Fruit fly (Drosophila melanogaster) whole organism, embryonic: ENCODE measurements around the gene Ccp84Ac.

Experiments
- ATbp ChIP-seq: fragments of 200-800 bp; sonication (Bioruptor generic); optimal IDR thresholded peaks from 2 replicates; lab custom pipeline; 2017; ENCODE audit warnings: missing biosample characterization, mild to moderate bottlenecking, missing genetic modification characterization, missing genetic modification reagents
- Blimp-1 ChIP-seq: fragments of 200-800 bp; sonication (Bioruptor generic); optimal IDR thresholded peaks from 3 replicates; lab custom pipeline; 2018; ENCODE audit warnings: missing biosample characterization, missing genetic modification characterization, mild to moderate bottlenecking, moderate library complexity, missing genetic modification reagents
- CG11085 ChIP-seq: fragments of 200-800 bp; sonication (Bioruptor generic); IDR thresholded peaks from 2 replicates; pipeline ENCODE4 v1.3.6; 2022; ENCODE audit warnings: missing biosample characterization, missing genetic modification characterization
- CG11504 ChIP-seq: fragments of 200-800 bp; sonication (Bioruptor generic); optimal IDR thresholded peaks from 3 replicates; lab custom pipeline; 2019; ENCODE audit warnings: missing biosample characterization, mild to moderate bottlenecking, missing genetic modification characterization, moderate library complexity
- CG12942 ChIP-seq: fragments of 200-800 bp; sonication (Bioruptor generic); optimal IDR thresholded peaks from 3 replicates; lab custom pipeline; 2016; ENCODE audit warnings: missing biosample characterization, missing genetic modification characterization
- CG31388 ChIP-seq: fragments of 200-800 bp; sonication (Bioruptor generic); optimal IDR thresholded peaks from 2 replicates; lab custom pipeline; 2016; ENCODE audit warnings: missing biosample characterization, missing genetic modification characterization
- CG7928 ChIP-seq: fragments of 200-800 bp; sonication (Bioruptor generic); optimal IDR thresholded peaks from 2 replicates; lab custom pipeline; 2017; ENCODE audit warnings: missing biosample characterization, mild to moderate bottlenecking, missing genetic modification characterization
- CG7987 ChIP-seq: fragments of 200-800 bp; sonication (Bioruptor generic); optimal IDR thresholded peaks from 2 replicates; lab custom pipeline; 2018; ENCODE audit warnings: missing biosample characterization, mild to moderate bottlenecking, missing genetic modification characterization, moderate library complexity
- CG8388 ChIP-seq: fragments of 200-800 bp; sonication (Bioruptor generic); optimal IDR thresholded peaks from 2 replicates; lab custom pipeline; 2019; ENCODE audit warnings: missing biosample characterization, mild to moderate bottlenecking, missing genetic modification characterization, moderate library complexity
- CG9797 ChIP-seq: fragments of 200-800 bp; sonication (Bioruptor generic); optimal IDR thresholded peaks from 3 replicates; lab custom pipeline; 2018; ENCODE audit warnings: missing biosample characterization, mild to moderate bottlenecking, missing genetic modification characterization
- CTCF ChIP-seq: fragments of 200-800 bp; sonication (Bioruptor generic); optimal IDR thresholded peaks from 2 replicates; lab custom pipeline; 2017; ENCODE audit warnings: missing biosample characterization, mild to moderate bottlenecking, missing genetic modification characterization, moderate library complexity
- Chrac-16 ChIP-seq: fragments of 200-800 bp; sonication (Bioruptor generic); optimal IDR thresholded peaks from 3 replicates; lab custom pipeline; 2016; ENCODE audit warnings: missing biosample characterization, missing genetic modification characterization
- CrebB ChIP-seq: fragments of 200-800 bp; sonication (Bioruptor generic); optimal IDR thresholded peaks from 3 replicates; lab custom pipeline; 2018; ENCODE audit warnings: missing biosample characterization, mild to moderate bottlenecking, missing genetic modification characterization
- D19A ChIP-seq: fragments of 200-800 bp; optimal IDR thresholded peaks from 3 replicates; lab custom pipeline; 2019; ENCODE audit warnings: missing biosample characterization, mild to moderate bottlenecking, missing genetic modification characterization, moderate library complexity
- Dref ChIP-seq: fragments of 200-800 bp; sonication (Bioruptor generic); IDR thresholded peaks from 2 replicates; pipeline ENCODE4 v1.3.6; 2022; ENCODE audit warnings: missing biosample characterization, missing genetic modification characterization
- GATAe ChIP-seq: fragments of 200-800 bp; sonication (Bioruptor generic); conservative IDR thresholded peaks from 2 replicates; pipeline ENCODE4 v1.3.6; 2022; ENCODE audit warnings: missing biosample characterization, missing genetic modification characterization
- Hmx ChIP-seq: fragments of 200-800 bp; sonication (Bioruptor generic); optimal IDR thresholded peaks from 2 replicates; lab custom pipeline; 2016; ENCODE audit warnings: missing biosample characterization, missing genetic modification characterization
- Hr51 ChIP-seq, 2 experiments: fragments of 200-800 bp; sonication (Bioruptor generic); optimal IDR thresholded peaks; 2 replicates in 1 of 2; 3 replicates in 1 of 2; lab custom pipeline; 2016 to 2018; ENCODE audit warnings: missing biosample characterization in 2 of 2, missing genetic modification characterization in 2 of 2, mild to moderate bottlenecking in 1 of 2, moderate library complexity in 1 of 2
- Kr ChIP-seq: fragments of 200-800 bp; sonication (Bioruptor generic); optimal IDR thresholded peaks from 2 replicates; lab custom pipeline; 2017; ENCODE audit warnings: missing biosample characterization, mild to moderate bottlenecking, missing genetic modification characterization
- Lhr ChIP-seq: fragments of 200-800 bp; sonication (Bioruptor generic); optimal IDR thresholded peaks from 3 replicates; lab custom pipeline; 2017; ENCODE audit warnings: mild to moderate bottlenecking, missing biosample characterization, missing genetic modification reagents, missing genetic modification characterization
- Med ChIP-seq: fragments of 200-800 bp; sonication (Bioruptor generic); peaks from one replicate; lab custom pipeline; 2016; ENCODE audit warnings: missing biosample characterization, missing genetic modification characterization, mild to moderate bottlenecking, inconsistent platforms, moderate library complexity
- Mrtf ChIP-seq: fragments of 200-800 bp; sonication (Bioruptor generic); IDR thresholded peaks from 3 replicates; pipeline ENCODE4 v1.3.6; 2022; ENCODE audit warnings: missing biosample characterization, missing genetic modification characterization
- Myb ChIP-seq: fragments of 200-800 bp; sonication (Bioruptor generic); optimal IDR thresholded peaks from 2 replicates; lab custom pipeline; 2016; ENCODE audit warnings: missing biosample characterization, missing genetic modification characterization
- NC2α ChIP-seq: fragments of 200-800 bp; sonication (Bioruptor generic); optimal IDR thresholded peaks from 2 replicates; lab custom pipeline; 2016; ENCODE audit warnings: missing biosample characterization, missing genetic modification characterization
- Xbp1 ChIP-seq: fragments of 200-800 bp; sonication (Bioruptor generic); optimal IDR thresholded peaks from 3 replicates; lab custom pipeline; 2016; ENCODE audit warnings: missing biosample characterization, mild to moderate bottlenecking, missing genetic modification characterization
- YL-1 ChIP-seq: fragments of 200-800 bp; sonication (Bioruptor generic); optimal IDR thresholded peaks from 3 replicates; lab custom pipeline; 2017; ENCODE audit warnings: missing biosample characterization, mild to moderate bottlenecking, missing genetic modification characterization
- abd-A ChIP-seq: fragments of 200-800 bp; sonication (Bioruptor generic); optimal IDR thresholded peaks from 3 replicates; lab custom pipeline; 2019; ENCODE audit warnings: missing biosample characterization, mild to moderate bottlenecking, missing genetic modification characterization, moderate library complexity
- ash1 ChIP-seq: fragments of 200-800 bp; sonication (Bioruptor generic); optimal IDR thresholded peaks from 2 replicates; lab custom pipeline; 2018; ENCODE audit warnings: missing biosample characterization, mild to moderate bottlenecking, missing genetic modification characterization
- ci ChIP-seq: fragments of 200-800 bp; sonication (Bioruptor generic); IDR thresholded peaks from 3 replicates; pipeline ENCODE4 v1.3.6; 2022; ENCODE audit warnings: missing biosample characterization, missing genetic modification characterization
- corto ChIP-seq: fragments of 200-800 bp; sonication (Bioruptor generic); optimal IDR thresholded peaks from 2 replicates; lab custom pipeline; 2016; ENCODE audit warnings: missing biosample characterization, mild to moderate bottlenecking, missing genetic modification characterization, moderate library complexity
- crc ChIP-seq: fragments of 200-800 bp; sonication (Bioruptor generic); optimal IDR thresholded peaks from 2 replicates; lab custom pipeline; 2016; ENCODE audit warnings: missing biosample characterization, missing genetic modification characterization
- crp ChIP-seq, 2 experiments: fragments of 200-800 bp; sonication (Bioruptor generic); optimal IDR thresholded peaks; 2 replicates in 1 of 2; 3 replicates in 1 of 2; lab custom pipeline; 2017; ENCODE audit warnings: missing biosample characterization in 2 of 2, missing genetic modification characterization in 2 of 2, mild to moderate bottlenecking in 1 of 2, moderate library complexity in 1 of 2
- dimm ChIP-seq: fragments of 200-800 bp; sonication (Bioruptor generic); IDR thresholded peaks from 2 replicates; pipeline ENCODE4 v1.3.6; 2022; ENCODE audit warnings: missing biosample characterization, missing genetic modification characterization
- emc ChIP-seq: fragments of 200-800 bp; sonication (Bioruptor generic); optimal IDR thresholded peaks from 2 replicates; lab custom pipeline; 2016; ENCODE audit warnings: missing biosample characterization, missing genetic modification characterization
- fd102C ChIP-seq: fragments of 200-800 bp; sonication (Bioruptor generic); optimal IDR thresholded peaks from 2 replicates; lab custom pipeline; 2018; ENCODE audit warnings: missing biosample characterization, mild to moderate bottlenecking, missing genetic modification characterization, moderate library complexity
- hb ChIP-seq: fragments of 200-800 bp; sonication (Bioruptor generic); IDR thresholded peaks from 3 replicates; pipeline ENCODE4 v1.3.6; 2022; ENCODE audit warnings: missing biosample characterization, missing genetic modification characterization; ENCODE audit not compliant: partially characterized antibody
- hkb ChIP-seq, 2 experiments: fragments of 200-800 bp in 1 of 2; fragments of >200 bp in 1 of 2; sonication (Bioruptor generic) in 1 of 2; IDR thresholded peaks in 1 of 2; optimal IDR thresholded peaks in 1 of 2; 2 replicates each; pipeline versions ENCODE4 v1.3.6 to Lab custom; 2017 to 2022; ENCODE audit warnings: missing biosample characterization in 1 of 2, missing genetic modification characterization in 1 of 2
- inv ChIP-seq: fragments of 200-800 bp; sonication (Bioruptor generic); IDR thresholded peaks from 2 replicates; pipeline ENCODE4 v1.3.6; 2022; ENCODE audit warnings: missing biosample characterization, missing genetic modification characterization; ENCODE audit not compliant: partially characterized antibody
- klu ChIP-seq: fragments of 200-800 bp; sonication (Bioruptor generic); IDR thresholded peaks from 2 replicates; pipeline ENCODE4 v1.3.6; 2022; ENCODE audit warnings: missing biosample characterization, missing genetic modification characterization
- lbe ChIP-seq: fragments of 200-800 bp; sonication (Bioruptor generic); optimal IDR thresholded peaks from 2 replicates; lab custom pipeline; 2016; ENCODE audit warnings: missing biosample characterization, mild to moderate bottlenecking, missing genetic modification characterization
- lov ChIP-seq, 2 experiments: fragments of 200-800 bp in 1 of 2; fragments of >200 bp in 1 of 2; sonication (Bioruptor generic) in 1 of 2; IDR thresholded peaks in 1 of 2; optimal IDR thresholded peaks in 1 of 2; 2 replicates in 1 of 2; 3 replicates in 1 of 2; pipeline versions ENCODE4 v1.3.6 to Lab custom; 2017 to 2022; ENCODE audit warnings: missing biosample characterization in 1 of 2, missing genetic modification characterization in 1 of 2
- maf-S ChIP-seq: fragments of 200-800 bp; sonication (Bioruptor generic); optimal IDR thresholded peaks from 2 replicates; lab custom pipeline; 2016; ENCODE audit warnings: missing biosample characterization, missing genetic modification characterization
- mam ChIP-seq: fragments of 200-800 bp; sonication (Bioruptor generic); optimal IDR thresholded peaks from 3 replicates; lab custom pipeline; 2016; ENCODE audit warnings: missing biosample characterization, missing genetic modification characterization
- pita ChIP-seq: fragments of 200-800 bp; sonication (Bioruptor generic); optimal IDR thresholded peaks from 2 replicates; lab custom pipeline; 2017; ENCODE audit warnings: missing biosample characterization, mild to moderate bottlenecking, missing genetic modification characterization
- pros ChIP-seq: fragments of 200-800 bp; sonication (Bioruptor generic); optimal IDR thresholded peaks from 3 replicates; lab custom pipeline; 2019; ENCODE audit warnings: missing biosample characterization, mild to moderate bottlenecking, missing genetic modification characterization, moderate library complexity
- sc ChIP-seq, 3 experiments: fragments of >200 bp in 2 of 3; fragments of 200-800 bp in 1 of 3; sonication (Bioruptor generic) in 1 of 3; optimal IDR thresholded peaks; 2 replicates in 2 of 3; 3 replicates in 1 of 3; lab custom pipeline; 2017; ENCODE audit warnings: mild to moderate bottlenecking in 1 of 3, missing biosample characterization in 1 of 3, missing genetic modification characterization in 1 of 3, missing genetic modification reagents in 1 of 3
- schlank ChIP-seq: fragments of 200-800 bp; sonication (Bioruptor generic); optimal IDR thresholded peaks from 2 replicates; lab custom pipeline; 2018; ENCODE audit warnings: missing biosample characterization, mild to moderate bottlenecking, missing genetic modification characterization
- sr ChIP-seq: fragments of 200-800 bp; sonication (Bioruptor generic); IDR thresholded peaks from 3 replicates; pipeline ENCODE4 v1.3.6; 2022; ENCODE audit warnings: missing biosample characterization, missing genetic modification characterization
- zfh2 ChIP-seq: fragments of 200-800 bp; sonication (Bioruptor generic); optimal IDR thresholded peaks from 2 replicates; lab custom pipeline; 2016; ENCODE audit warnings: missing biosample characterization, missing genetic modification characterization

The Ccp84Ac gene

dm6 chr3R:6646740-6647139 is 49.3 kb downstream of the Ccp84Ac start, which contains the start of gene Taf1 (continued):
- TF ChIP-seq pita (peak; percentile 85), mam (GFP tag; lab: Kevin White, UChicago) (no peak), fd102C (GFP tag; lab: Kevin White, UChicago) (no peak), CrebB (no peak), inv (peak; percentile 18; the same call in 1 of the 2 replicates), pros (no peak), lov (optimal IDR thresholded peaks at IDR 0.05; lab: Kevin White, UChicago) (no peak), lov (GFP tag; IDR thresholded peaks at IDR 0.05; lab: Robert Waterston, UW) (no peak), Kr (GFP tag; lab: Kevin White, UChicago) (no peak), crp (GFP tag; optimal IDR thresholded peaks at IDR 0.05; lab: Kevin White, UChicago) (peak in 1 of 2 experiments; percentile 21), Hr51 (GFP tag; optimal IDR thresholded peaks at IDR 0.05; lab: Kevin White, UChicago) (no peak), Xbp1 (GFP tag; lab: Kevin White, UChicago) (peak; percentile 19), CG11504 (no peak), CG11085 (GFP tag; lab: Robert Waterston, UW) (no peak), D19A (tag; lab: Kevin White, UChicago) (no peak), ash1 (GFP tag; lab: Kevin White, UChicago) (no peak), Dref (peak; percentile 40; the same call in 1 of the 2 replicates), CG12942 (GFP tag; lab: Kevin White, UChicago) (no peak), hb (GFP tag; lab: Robert Waterston, UW) (no peak), YL-1 (GFP tag; lab: Kevin White, UChicago) (peak; percentile 66), schlank (tag; lab: Kevin White, UChicago) (no peak), hkb (optimal IDR thresholded peaks at IDR 0.05; lab: Kevin White, UChicago) (no peak), hkb (GFP tag; IDR thresholded peaks at IDR 0.05; lab: Robert Waterston, UW) (0 out of 2 replicates have a peak, but pooled peaks have one; percentile 9), Med (GFP tag; lab: Kevin White, UChicago) (peak; percentile 79), sc (optimal IDR thresholded peaks at IDR 0.05; lab: Kevin White, UChicago) (no peak), sc (GFP tag; optimal IDR thresholded peaks at IDR 0.05; lab: Kevin White, UChicago) (no peak), Blimp-1 (GFP tag; lab: Kevin White, UChicago) (no peak), CG9797 (GFP tag; lab: Kevin White, UChicago) (peak; percentile 94), NC2α (GFP tag; lab: Kevin White, UChicago) (no peak), CG8388 (no peak), emc (GFP tag; lab: Kevin White, UChicago) (no peak), zfh2 (GFP tag; lab: Kevin White, UChicago) (peak; percentile 15), abd-A (no peak), lbe (no peak), CG7987 (no peak), CG31388 (GFP tag; lab: Kevin White, UChicago) (no peak), crc (GFP tag; lab: Kevin White, UChicago) (no peak), maf-S (GFP tag; lab: Kevin White, UChicago) (peak; percentile 8), corto (GFP tag; lab: Kevin White, UChicago) (no peak), ci (0 out of 3 replicates have a peak, but pooled peaks have one; percentile 38), CTCF (GFP tag; lab: Kevin White, UChicago) (peak; percentile 75), Chrac-16 (GFP tag; lab: Kevin White, UChicago) (no peak), Lhr (peak; percentile 89), Hmx (GFP tag; lab: Kevin White, UChicago) (no peak), Mrtf (GFP tag; lab: Robert Waterston, UW) (no peak), Myb (peak; percentile 26), dimm (GFP tag; lab: Robert Waterston, UW) (no peak), sr (no peak), ATbp (GFP tag; lab: Kevin White, UChicago) (no peak), GATAe (GFP tag; lab: Robert Waterston, UW) (peak; percentile 72; the same call in 1 of the 2 replicates), CG7928 (GFP tag; lab: Kevin White, UChicago) (peak; percentile 26), klu (GFP tag; lab: Robert Waterston, UW) (no peak)
